Worm (Caenorhabditis elegans) whole organism, L4 larva: Measurements from ENCODE around the gene F58H1.6.

Experiments
- Y48G9A.11 ChIP-seq: fragments of 200-800 bp; sonication (Bioruptor generic); IDR thresholded peaks from 2 replicates; pipeline ENCODE4 v1.3.6; 2022; ENCODE audit warnings: missing genetic modification reagents, missing genetic modification characterization, missing compliant biosample characterization
- aha-1 ChIP-seq: fragments of 150-350 bp; peaks from one replicate; lab custom pipeline; 2014; ENCODE audit warnings: missing biosample characterization, missing genetic modification characterization
- aly-2 ChIP-seq: sonication (generic microtip); optimal IDR thresholded peaks from 2 replicates; lab custom pipeline; 2018; ENCODE audit warnings: missing biosample characterization, missing genetic modification characterization
- attf-4 ChIP-seq: sonication (generic microtip); optimal IDR thresholded peaks from 3 replicates; lab custom pipeline; 2017; ENCODE audit warnings: missing biosample characterization, missing genetic modification characterization
- daf-16 ChIP-seq, 3 experiments: sonication (generic microtip); optimal IDR thresholded peaks; 2 replicates each; lab custom pipeline; 2016 to 2017; ENCODE audit warnings: missing genetic modification characterization in 3 of 3, missing genetic modification reagents in 3 of 3, mild to moderate bottlenecking in 2 of 3, missing compliant biosample characterization in 2 of 3, missing biosample characterization in 1 of 3, moderate library complexity in 1 of 3
- dmd-6 ChIP-seq: fragments of 200-800 bp; sonication (Bioruptor generic); IDR thresholded peaks from 2 replicates; pipeline ENCODE4 v1.3.6; 2022; ENCODE audit warnings: missing genetic modification reagents, missing genetic modification characterization, missing compliant biosample characterization
- dmd-9 ChIP-seq: fragments of 200-800 bp; sonication (Bioruptor generic); IDR thresholded peaks from 2 replicates; pipeline ENCODE4 v1.3.6; 2022; ENCODE audit warnings: missing genetic modification reagents, missing genetic modification characterization, missing compliant biosample characterization
- dpl-1 ChIP-seq: fragments of 150-350 bp; optimal IDR thresholded peaks from 2 replicates; lab custom pipeline; 2014; ENCODE audit warnings: missing biosample characterization, missing genetic modification reagents, missing genetic modification characterization
- dve-1 ChIP-seq: sonication (generic microtip); optimal IDR thresholded peaks from 2 replicates; lab custom pipeline; 2017; ENCODE audit warnings: antibody characterized with exemption, mild to moderate bottlenecking, missing genetic modification characterization, missing compliant biosample characterization; ENCODE audit not compliant: insufficient read depth
- gei-8 ChIP-seq: fragments of 200-800 bp; sonication (Bioruptor generic); optimal IDR thresholded peaks from 2 replicates; lab custom pipeline; 2018; ENCODE audit warnings: mild to moderate bottlenecking, missing genetic modification characterization, missing compliant biosample characterization
- hif-1 ChIP-seq, 2 experiments: sonication (generic microtip); optimal IDR thresholded peaks; 2 replicates each; lab custom pipeline; 2016 to 2017; ENCODE audit warnings: missing compliant biosample characterization in 2 of 2, missing genetic modification characterization in 2 of 2, missing genetic modification reagents in 2 of 2, missing genotype in 2 of 2, mild to moderate bottlenecking in 1 of 2
- hlh-11 ChIP-seq: fragments of 200-800 bp; sonication (Bioruptor generic); optimal IDR thresholded peaks from 2 replicates; lab custom pipeline; 2018; ENCODE audit warnings: mild to moderate bottlenecking, missing genetic modification characterization, missing compliant biosample characterization
- hmg-1.1 ChIP-seq: fragments of 200-800 bp; sonication (Bioruptor generic); IDR thresholded peaks from 2 replicates; pipeline ENCODE4 v1.3.6; 2022; ENCODE audit warnings: missing genetic modification reagents, missing genetic modification characterization, missing compliant biosample characterization
- lin-13 ChIP-seq: fragments of 150-350 bp; optimal IDR thresholded peaks from 2 replicates; lab custom pipeline; 2014; ENCODE audit warnings: missing biosample characterization, missing genetic modification reagents, missing genetic modification characterization
- lin-15B ChIP-seq: fragments of 150-350 bp; sonication (generic microtip); optimal IDR thresholded peaks from 3 replicates; lab custom pipeline; 2014; ENCODE audit warnings: missing biosample characterization, missing genetic modification characterization
- lsy-2 ChIP-seq, 2 experiments: fragments of 150-350 bp in 1 of 2; sonication (generic microtip) in 1 of 2; optimal IDR thresholded peaks; 2 replicates each; lab custom pipeline; 2014 to 2017; ENCODE audit warnings: missing biosample characterization in 2 of 2, missing genetic modification characterization in 2 of 2
- madf-5 ChIP-seq, 2 experiments: fragments of 200-800 bp; sonication (Bioruptor generic); IDR thresholded peaks; 2 replicates each; pipeline ENCODE4 v1.3.6; 2022; ENCODE audit warnings: missing compliant biosample characterization in 2 of 2, missing genetic modification characterization in 2 of 2
- madf-9 ChIP-seq: fragments of 200-800 bp; sonication (Bioruptor generic); conservative IDR thresholded peaks from 2 replicates; pipeline ENCODE4 v1.3.6; 2022; ENCODE audit warnings: missing genetic modification reagents, missing genetic modification characterization, missing compliant biosample characterization
- mdt-29 ChIP-seq: fragments of 200-800 bp; sonication (Bioruptor generic); IDR thresholded peaks from 2 replicates; pipeline ENCODE4 v1.3.6; 2022; ENCODE audit warnings: missing genetic modification reagents, missing genetic modification characterization, missing compliant biosample characterization
- mep-1 ChIP-seq: fragments of 150-350 bp; sonication (generic microtip); optimal IDR thresholded peaks from 3 replicates; lab custom pipeline; 2014; ENCODE audit warnings: missing biosample characterization, missing genetic modification characterization
- mes-2 ChIP-seq: sonication (generic microtip); optimal IDR thresholded peaks from 2 replicates; lab custom pipeline; 2016; ENCODE audit warnings: missing genotype, mild to moderate bottlenecking, missing genetic modification characterization, missing compliant biosample characterization; ENCODE audit not compliant: poor library complexity, severe bottlenecking
- mxl-3 ChIP-seq: fragments of 200-800 bp; sonication (Bioruptor generic); optimal IDR thresholded peaks from 2 replicates; lab custom pipeline; 2018; ENCODE audit warnings: mild to moderate bottlenecking, missing genetic modification characterization, missing compliant biosample characterization
- nhr-237 ChIP-seq: sonication (generic microtip); optimal IDR thresholded peaks from 2 replicates; lab custom pipeline; 2017; ENCODE audit warnings: missing biosample characterization, missing genetic modification characterization
- nhr-25 ChIP-seq: sonication (generic microtip); optimal IDR thresholded peaks from 2 replicates; lab custom pipeline; 2017; ENCODE audit warnings: missing genetic modification characterization, mild to moderate bottlenecking, missing compliant biosample characterization, antibody characterized with exemption, moderate library complexity, borderline replicate concordance; ENCODE audit not compliant: insufficient read depth
- nhr-28 ChIP-seq: fragments of 150-350 bp; optimal IDR thresholded peaks from 2 replicates; lab custom pipeline; 2014; ENCODE audit warnings: missing biosample characterization, missing genetic modification characterization
- nhr-41 ChIP-seq: fragments of 200-800 bp; sonication (Bioruptor generic); IDR thresholded peaks from 2 replicates; pipeline ENCODE4 v1.3.6; 2022; ENCODE audit warnings: missing genetic modification reagents, missing genetic modification characterization, missing compliant biosample characterization
- nhr-6 ChIP-seq: fragments of 150-350 bp; optimal IDR thresholded peaks from 2 replicates; lab custom pipeline; 2014; ENCODE audit warnings: missing biosample characterization, missing genetic modification characterization
- pha-4 ChIP-seq, 2 experiments: fragments of 150-350 bp in 1 of 2; fragments of 200-800 bp in 1 of 2; sonication (Bioruptor generic) in 1 of 2; IDR thresholded peaks in 1 of 2; optimal IDR thresholded peaks in 1 of 2; 2 replicates each; pipeline versions ENCODE4 v1.3.6 to Lab custom; 2014 to 2022; ENCODE audit warnings: missing genetic modification characterization in 2 of 2, missing genetic modification reagents in 2 of 2, missing biosample characterization in 1 of 2, missing compliant biosample characterization in 1 of 2
- rbr-2 ChIP-seq: sonication (generic microtip); optimal IDR thresholded peaks from 2 replicates; lab custom pipeline; 2016; ENCODE audit warnings: missing genotype, missing genetic modification characterization, missing compliant biosample characterization
- sdz-12 ChIP-seq: fragments of 200-800 bp; sonication (Bioruptor generic); optimal IDR thresholded peaks from 2 replicates; lab custom pipeline; 2018; ENCODE audit warnings: mild to moderate bottlenecking, missing genetic modification characterization, missing compliant biosample characterization
- set-16 ChIP-seq: fragments of 200-800 bp; sonication (Bioruptor generic); IDR thresholded peaks from 2 replicates; pipeline ENCODE4 v1.3.6; 2022; ENCODE audit warnings: missing genetic modification reagents, missing genetic modification characterization, missing compliant biosample characterization
- spr-3 ChIP-seq: fragments of 200-800 bp; sonication (Bioruptor generic); optimal IDR thresholded peaks from 2 replicates; lab custom pipeline; 2018; ENCODE audit warnings: mild to moderate bottlenecking, missing genetic modification characterization, missing compliant biosample characterization
- tra-1 ChIP-seq: fragments of 200-800 bp; sonication (Bioruptor generic); IDR thresholded peaks from 2 replicates; pipeline ENCODE4 v1.3.6; 2022; ENCODE audit warnings: missing genetic modification reagents, missing genetic modification characterization, missing compliant biosample characterization
- unc-62 ChIP-seq, 3 experiments: fragments of 150-350 bp in 1 of 3; sonication (generic microtip); optimal IDR thresholded peaks in 2 of 3; peaks in 1 of 3; 1 replicate in 1 of 3; 2 replicates in 2 of 3; lab custom pipeline; 2014 to 2017; ENCODE audit warnings: missing biosample characterization in 3 of 3, missing genetic modification characterization in 3 of 3, missing genetic modification reagents in 3 of 3, missing genotype in 1 of 3
- vab-7 ChIP-seq: fragments of 200-800 bp; sonication (Bioruptor generic); IDR thresholded peaks from 2 replicates; pipeline ENCODE4 v1.3.6; 2022; ENCODE audit warnings: missing genetic modification reagents, missing genetic modification characterization, missing compliant biosample characterization
- ztf-11 ChIP-seq: fragments of 150-350 bp; optimal IDR thresholded peaks from 2 replicates; lab custom pipeline; 2014; ENCODE audit warnings: missing biosample characterization, missing genetic modification characterization

Gene F58H1.6

ce11 chrV:11942325-11942724 is at the start of gene F58H1.6:
Gene F58H1.6, plus strand, starts transcription at chrV:11942625.
- TF ChIP-seq aly-2 (tag; lab: Kevin White, UChicago): no peak
- TF ChIP-seq madf-5 (GFP tag; IDR thresholded peaks at IDR 0.05; lab: Robert Waterston, UW): no peak
- no peak for TF ChIP-seq sdz-12 (GFP tag; lab: Kevin White, UChicago)
- no peak for TF ChIP-seq dmd-6 (GFP tag; lab: Robert Waterston, UW)
- TF ChIP-seq attf-4 (tag; lab: Kevin White, UChicago): no peak
- TF ChIP-seq gei-8 (GFP tag; lab: Kevin White, UChicago): no peak
- TF ChIP-seq aha-1 (tag; lab: Kevin White, UChicago): no peak
- TF ChIP-seq mdt-29 (GFP tag; lab: Robert Waterston, UW): no peak
- TF ChIP-seq hif-1 (tag; optimal IDR thresholded peaks at IDR 0.05; lab: Kevin White, UChicago): no peak

ce11 chrV:11893975-11894374 is 48.5 kb upstream of the F58H1.6 start, which contains the start of gene K12G11.6:
Gene K12G11.6, plus strand, starts transcription at chrV:11894331.
- TF ChIP-seq set-16 (GFP tag; lab: Robert Waterston, UW) (no peak), unc-62 (GFP tag; optimal IDR thresholded peaks at IDR 0.05 in 1 of 2; lab: Kevin White, UChicago) (peak in 1 of 2 experiments; percentile 94), unc-62 (tag; optimal IDR thresholded peaks at IDR 0.05; lab: Kevin White, UChicago) (no peak)
- TF ChIP-seq, all 104 proteins: peak for 1

- TF ChIP-seq madf-9 (no peak), unc-62 (GFP tag; optimal IDR thresholded peaks at IDR 0.05 in 1 of 2; lab: Kevin White, UChicago) (peak in 1 of 2 experiments; percentile 96), unc-62 (tag; optimal IDR thresholded peaks at IDR 0.05; lab: Kevin White, UChicago) (no peak), mxl-3 (GFP tag; lab: Kevin White, UChicago) (peak; percentile 59), hif-1 (tag; optimal IDR thresholded peaks at IDR 0.05; lab: Kevin White, UChicago) (no peak), dve-1 (tag; lab: Kevin White, UChicago) (peak; percentile 54), dmd-6 (GFP tag; lab: Robert Waterston, UW) (peak; percentile 45; the same call in 1 of the 2 replicates), hmg-1.1 (no peak), dpl-1 (GFP tag; lab: Kevin White, UChicago) (peak; percentile 79), nhr-25 (tag; lab: Kevin White, UChicago) (peak; percentile 26), mep-1 (tag; lab: Kevin White, UChicago) (peak; percentile 71), ztf-11 (tag; lab: Kevin White, UChicago) (no peak), tra-1 (0 out of 2 replicates have a peak, but pooled peaks have one; percentile 24), spr-3 (GFP tag; lab: Kevin White, UChicago) (no peak), nhr-237 (tag; lab: Kevin White, UChicago) (no peak), nhr-6 (tag; lab: Kevin White, UChicago) (peak; percentile 34), nhr-41 (no peak), rbr-2 (peak; percentile 23), lin-15B (tag; lab: Kevin White, UChicago) (no peak), daf-16 (GFP tag; optimal IDR thresholded peaks at IDR 0.05; lab: Kevin White, UChicago) (no peak), daf-16 (tag; optimal IDR thresholded peaks at IDR 0.05; lab: Kevin White, UChicago) (peak; percentile 74), hlh-11 (peak; percentile 72), lin-13 (GFP tag; lab: Kevin White, UChicago) (no peak), Y48G9A.11 (GFP tag; lab: Robert Waterston, UW) (no peak), vab-7 (GFP tag; lab: Robert Waterston, UW) (no peak), nhr-28 (tag; lab: Kevin White, UChicago) (peak; percentile 56), pha-4 (GFP tag; IDR thresholded peaks at IDR 0.05; lab: Robert Waterston, UW) (no peak), pha-4 (tag; optimal IDR thresholded peaks at IDR 0.05; lab: Kevin White, UChicago) (peak; percentile 53), mes-2 (tag; lab: Kevin White, UChicago) (peak; percentile 68), aha-1 (tag; lab: Kevin White, UChicago) (peak; percentile 89), lsy-2 (tag; optimal IDR thresholded peaks at IDR 0.05; lab: Kevin White, UChicago) (peak in 1 of 2 experiments; percentile 47), dmd-9 (GFP tag; lab: Robert Waterston, UW) (0 out of 2 replicates have a peak, but pooled peaks have one; percentile 29)
Observed at ce11 chrV:11896322-11896898, 46.0 kb upstream of the F58H1.6 start.
